Fruit fly (Drosophila melanogaster) whole organism: ENCODE data around the gene Rcd4.

Source experiments
- CG8478 ChIP-seq: fragments of >200 bp; optimal IDR thresholded peaks from 2 replicates; lab custom pipeline; 2018; ENCODE audit warnings: inconsistent platforms
- Dll ChIP-seq: fragments of >200 bp; optimal IDR thresholded peaks from 2 replicates; lab custom pipeline; 2017
- EcR ChIP-seq, 2 experiments: fragments of >200 bp; optimal IDR thresholded peaks; 2 replicates each; lab custom pipeline; 2017; ENCODE audit warnings: missing biosample characterization in 2 of 2, missing genetic modification characterization in 2 of 2, missing genetic modification reagents in 2 of 2
- pan ChIP-seq: fragments of >200 bp; optimal IDR thresholded peaks from 2 replicates; lab custom pipeline; 2017
- psq ChIP-seq: fragments of >200 bp; optimal IDR thresholded peaks from 2 replicates; lab custom pipeline; 2017
- usp ChIP-seq: fragments of >200 bp; optimal IDR thresholded peaks from 2 replicates; lab custom pipeline; 2017; ENCODE audit warnings: missing biosample characterization, missing genetic modification characterization, mixed read lengths

Gene Rcd4

DNA sequence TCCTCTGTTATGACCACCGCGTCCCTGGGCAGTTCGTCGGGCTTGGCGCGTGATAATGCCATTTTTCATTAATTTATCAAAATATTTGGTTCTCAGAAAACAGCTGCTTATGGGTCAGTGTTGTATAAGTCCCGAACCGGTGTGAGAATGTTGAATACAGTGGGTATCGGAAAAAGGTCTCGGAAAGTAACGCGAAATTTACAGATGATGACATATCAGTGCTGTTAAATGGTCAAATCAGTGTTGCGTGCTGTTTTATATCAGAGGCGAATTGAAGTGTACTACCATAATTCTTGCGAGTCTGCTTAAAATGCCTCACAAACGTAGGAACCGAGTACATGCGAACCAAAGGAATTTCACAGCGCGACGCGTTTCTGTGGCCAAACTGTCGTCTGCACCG is at the start of gene Rcd4, which contains the start of gene CG13392:
TSS of gene Rcd4 (plus strand) at position 216 of the 400 bp plus-strand sequence.
TSS of gene CG13392 (minus strand) at position 162 of the 400 bp plus-strand sequence.
- TF ChIP-seq usp (GFP tag; lab: Kevin White, UChicago) (no peak), pan (no peak), Dll (no peak), EcR (GFP tag; optimal IDR thresholded peaks at IDR 0.05; lab: Kevin White, UChicago) (no peak), CG8478 (lab: Kevin White, UChicago) (no peak), psq (lab: Kevin White, UChicago) (no peak)

DNA sequence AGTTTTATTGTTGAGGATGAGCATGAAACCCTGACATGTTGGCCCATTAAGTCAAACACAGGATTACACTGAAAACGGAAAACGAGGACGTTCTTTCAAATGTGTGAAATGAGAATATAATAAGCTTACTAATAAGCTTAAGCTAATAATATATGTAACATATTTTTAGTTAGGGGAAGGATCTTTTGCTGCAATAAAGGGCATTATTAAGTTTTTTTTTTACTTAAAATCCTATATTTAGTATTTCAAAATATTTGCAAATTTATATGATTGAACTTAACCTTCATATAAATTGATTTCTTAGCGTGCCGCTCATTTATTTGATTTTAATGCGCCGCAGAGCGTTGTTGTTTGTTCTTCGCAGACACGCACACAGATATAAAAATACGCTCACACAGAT is 49.5 kb upstream of the Rcd4 start:
- no peak for TF ChIP-seq pan
- TF ChIP-seq usp (GFP tag; lab: Kevin White, UChicago): no peak
- no peak for TF ChIP-seq EcR (GFP tag; optimal IDR thresholded peaks at IDR 0.05; lab: Kevin White, UChicago)
- no peak for TF ChIP-seq CG8478 (lab: Kevin White, UChicago)
- no peak for TF ChIP-seq psq (lab: Kevin White, UChicago)
- no peak for TF ChIP-seq Dll

DNA sequence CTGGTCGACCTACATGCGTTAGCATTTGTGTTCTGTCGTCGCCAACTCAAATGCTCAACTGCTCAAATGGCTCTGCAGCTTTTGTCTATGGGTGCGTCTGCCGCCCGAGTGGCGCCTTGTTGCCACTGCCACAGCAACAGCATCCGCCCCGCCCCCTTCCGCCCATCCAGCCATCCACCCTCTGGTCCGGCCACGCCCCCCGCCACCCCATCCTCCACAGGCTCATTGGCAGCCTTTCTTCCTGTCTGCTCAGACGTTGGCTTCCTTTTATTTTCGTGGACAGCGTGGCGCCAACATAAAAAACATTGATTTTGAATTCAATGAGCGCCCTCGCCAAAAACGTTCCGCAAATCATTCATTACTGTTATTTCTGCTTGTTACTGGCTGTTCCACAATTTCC is 49.0 kb upstream of the Rcd4 start:
- TF ChIP-seq CG8478 (lab: Kevin White, UChicago): no peak

DNA sequence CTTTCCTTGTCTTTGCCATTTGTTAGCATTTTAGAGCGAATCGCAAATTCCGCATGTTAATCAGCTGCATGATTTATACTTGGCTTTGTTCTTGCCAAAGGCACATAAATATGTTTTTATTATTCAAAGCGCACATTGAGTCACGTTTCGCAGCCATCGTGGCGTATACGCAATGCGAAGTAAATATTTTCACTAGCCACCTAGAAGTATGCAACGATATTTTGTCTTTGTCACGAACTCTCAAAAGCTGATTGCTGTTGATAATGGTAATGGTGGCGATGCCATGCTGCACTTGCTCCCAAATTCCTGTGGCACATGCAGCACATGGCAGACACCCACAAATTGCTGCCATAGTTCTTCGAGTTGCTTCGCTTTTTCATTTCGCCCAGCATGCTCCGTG is 48.0 kb upstream of the Rcd4 start:
- TF ChIP-seq usp (GFP tag; lab: Kevin White, UChicago) (no peak), CG8478 (lab: Kevin White, UChicago) (no peak), psq (lab: Kevin White, UChicago) (no peak), Dll (no peak), pan (no peak), EcR (GFP tag; optimal IDR thresholded peaks at IDR 0.05; lab: Kevin White, UChicago) (no peak)

DNA sequence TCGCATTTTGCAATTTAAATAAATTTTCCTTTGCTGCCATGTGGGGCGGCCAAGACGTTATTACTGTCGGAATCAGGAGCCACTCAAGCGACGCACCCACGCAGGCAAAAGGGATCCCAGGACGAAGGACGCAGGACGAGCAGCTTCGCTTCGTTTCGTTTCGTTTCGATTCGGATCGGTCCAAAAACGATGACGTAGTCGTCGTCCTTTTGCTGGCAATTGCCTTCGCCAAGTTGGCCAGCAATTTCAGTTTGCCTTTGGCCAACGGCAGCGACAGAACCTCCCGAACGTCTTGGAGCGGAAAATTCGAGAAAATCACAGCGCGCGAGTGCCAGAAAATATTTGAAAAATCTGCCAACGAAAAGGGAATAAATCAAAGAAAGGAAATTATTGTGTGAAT is 44.6 kb upstream of the Rcd4 start, which contains the start of gene witty:
TSS of gene witty (plus strand) at position 249 of the 400 bp plus-strand sequence.
- TF ChIP-seq Dll (no peak), CG8478 (lab: Kevin White, UChicago) (no peak), pan (no peak), EcR (GFP tag; optimal IDR thresholded peaks at IDR 0.05; lab: Kevin White, UChicago) (no peak), usp (GFP tag; lab: Kevin White, UChicago) (no peak), psq (lab: Kevin White, UChicago) (no peak)

DNA sequence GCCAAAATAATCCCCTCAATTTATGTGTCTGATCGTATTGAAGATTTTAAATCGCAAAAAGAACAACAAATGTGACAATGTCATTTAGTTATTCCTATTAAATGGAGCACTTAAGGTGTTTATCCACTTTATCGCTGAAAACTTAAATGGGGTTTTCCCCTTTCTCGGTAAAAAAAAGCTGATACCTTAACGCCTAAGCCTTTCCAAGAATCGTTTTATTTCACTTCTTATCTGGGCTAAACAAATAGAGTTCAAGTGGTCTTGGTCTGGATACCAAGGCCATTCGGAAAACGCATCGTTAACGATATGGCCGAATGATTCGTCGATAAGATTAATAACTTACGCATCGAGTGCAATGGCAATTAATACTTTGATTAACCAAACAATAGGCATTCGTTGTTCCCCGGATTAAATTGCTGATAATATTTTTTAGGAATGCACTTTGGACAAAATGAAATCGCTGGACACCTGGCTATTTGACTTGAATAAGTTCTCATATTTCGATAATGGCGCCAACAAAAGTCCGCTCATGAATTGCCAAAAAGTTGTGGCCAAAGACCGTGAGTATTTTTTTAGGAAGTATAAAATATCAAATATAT is 42.8 kb upstream of the Rcd4 start:
- TF ChIP-seq EcR (GFP tag; optimal IDR thresholded peaks at IDR 0.05; lab: Kevin White, UChicago) (no peak), Dll (no peak), CG8478 (lab: Kevin White, UChicago) (no peak), psq (lab: Kevin White, UChicago) (no peak), pan (no peak), usp (GFP tag; lab: Kevin White, UChicago) (no peak)

DNA sequence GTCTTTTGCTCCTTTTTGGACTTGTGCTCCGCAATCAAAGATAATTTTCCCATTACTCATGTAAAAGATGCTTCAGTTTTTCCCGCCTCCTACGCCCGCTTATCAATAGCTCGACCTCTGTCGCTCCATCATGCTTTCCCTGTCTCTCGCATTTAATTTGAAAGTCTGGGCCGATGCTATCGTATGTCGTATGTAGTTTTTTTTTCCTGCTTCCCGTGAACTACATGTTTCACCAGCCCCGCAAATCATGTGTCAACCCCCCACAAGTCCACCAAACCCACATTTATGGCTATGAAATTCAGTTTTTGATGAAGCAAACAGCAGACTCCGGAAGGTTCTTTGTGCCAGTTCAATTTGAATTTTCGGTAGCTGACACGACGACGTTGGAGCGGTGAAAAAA is 40.3 kb upstream of the Rcd4 start, which contains the start of gene CG14273:
TSS of gene CG14273 (plus strand) at position 301 of the 400 bp plus-strand sequence.
- no peak for TF ChIP-seq EcR (GFP tag; optimal IDR thresholded peaks at IDR 0.05; lab: Kevin White, UChicago)
- TF ChIP-seq usp (GFP tag; lab: Kevin White, UChicago): no peak
- no peak for TF ChIP-seq CG8478 (lab: Kevin White, UChicago)
- no peak for TF ChIP-seq pan
- no peak for TF ChIP-seq Dll
- TF ChIP-seq psq (lab: Kevin White, UChicago): no peak

DNA sequence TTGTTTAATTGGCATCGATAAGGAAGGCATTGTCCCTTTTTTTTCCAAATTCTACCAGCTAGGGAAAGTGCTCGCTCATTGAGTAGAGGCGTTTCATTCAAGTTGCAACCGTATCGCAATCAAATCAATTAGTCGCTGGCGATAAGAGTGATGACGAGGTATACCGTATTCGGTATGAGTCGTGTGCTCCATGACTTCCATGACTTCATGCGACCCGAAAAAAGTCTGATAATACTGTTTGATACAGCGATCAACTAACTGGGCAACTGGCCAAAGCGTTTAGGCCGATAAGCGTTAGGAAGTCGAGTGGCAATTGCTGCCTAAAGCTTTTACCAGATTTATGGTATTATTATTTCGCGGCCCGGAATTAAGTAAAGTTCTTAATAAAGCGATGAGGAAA is 38.1 kb upstream of the Rcd4 start:
- TF ChIP-seq CG8478 (lab: Kevin White, UChicago) (no peak), usp (GFP tag; lab: Kevin White, UChicago) (no peak), Dll (no peak), pan (no peak), psq (lab: Kevin White, UChicago) (no peak), EcR (GFP tag; optimal IDR thresholded peaks at IDR 0.05; lab: Kevin White, UChicago) (no peak)

DNA sequence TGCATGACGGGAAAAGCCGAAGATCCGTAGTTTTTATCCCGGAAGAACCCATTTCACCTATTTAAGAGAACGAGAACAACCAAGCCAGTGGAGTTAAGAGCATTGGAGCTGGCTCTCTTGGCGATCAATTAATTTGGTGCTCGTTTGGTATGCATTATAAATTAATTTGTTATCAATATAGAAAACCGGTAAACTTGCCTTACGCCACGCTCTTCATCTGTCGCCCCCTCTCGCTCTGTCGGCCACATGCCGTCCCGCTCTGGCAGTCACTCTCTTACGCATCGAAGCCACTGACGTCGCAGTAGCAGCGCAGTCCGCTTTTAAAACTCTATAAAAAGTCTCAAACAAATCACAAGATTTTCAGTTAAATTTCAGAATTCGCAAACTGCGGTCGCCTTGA is 36.4 kb upstream of the Rcd4 start, which contains the start of gene CG7778:
TSS of gene CG7778 (plus strand) at position 361 of the 400 bp plus-strand sequence.
- TF ChIP-seq EcR (GFP tag; optimal IDR thresholded peaks at IDR 0.05; lab: Kevin White, UChicago) (no peak), CG8478 (lab: Kevin White, UChicago) (no peak), Dll (no peak), psq (lab: Kevin White, UChicago) (no peak), usp (GFP tag; lab: Kevin White, UChicago) (no peak), pan (no peak)

DNA sequence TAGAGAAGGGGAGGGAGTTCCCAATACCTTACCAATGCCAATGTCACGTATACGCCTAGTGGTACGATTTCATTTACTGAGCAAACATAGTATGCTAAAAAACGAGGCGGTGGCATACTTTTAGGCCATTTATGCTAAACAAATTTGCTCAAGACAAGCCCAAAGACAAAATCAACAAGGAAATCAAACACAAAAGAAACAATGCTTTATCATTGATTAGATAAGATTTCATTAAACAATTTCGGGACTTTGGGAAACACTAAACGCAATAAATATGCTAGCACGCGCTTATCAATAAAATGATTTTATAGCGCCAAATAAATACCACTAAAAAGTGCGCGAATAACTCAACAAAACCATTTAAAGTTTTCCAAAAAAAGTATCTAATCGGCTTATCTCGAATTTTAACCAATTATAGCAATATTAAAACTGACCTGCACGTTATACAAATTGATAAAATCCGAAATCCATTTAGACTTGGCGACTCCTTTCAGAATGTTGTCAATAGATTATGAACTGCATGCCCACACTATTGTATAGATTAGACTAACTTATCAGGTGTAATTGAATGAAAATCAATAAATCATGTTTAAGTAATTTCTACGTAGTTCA is 32.0 kb upstream of the Rcd4 start:
- TF ChIP-seq CG8478 (lab: Kevin White, UChicago) (no peak), Dll (no peak), psq (lab: Kevin White, UChicago) (no peak), pan (no peak), usp (GFP tag; lab: Kevin White, UChicago) (no peak), EcR (GFP tag; optimal IDR thresholded peaks at IDR 0.05; lab: Kevin White, UChicago) (no peak)

DNA sequence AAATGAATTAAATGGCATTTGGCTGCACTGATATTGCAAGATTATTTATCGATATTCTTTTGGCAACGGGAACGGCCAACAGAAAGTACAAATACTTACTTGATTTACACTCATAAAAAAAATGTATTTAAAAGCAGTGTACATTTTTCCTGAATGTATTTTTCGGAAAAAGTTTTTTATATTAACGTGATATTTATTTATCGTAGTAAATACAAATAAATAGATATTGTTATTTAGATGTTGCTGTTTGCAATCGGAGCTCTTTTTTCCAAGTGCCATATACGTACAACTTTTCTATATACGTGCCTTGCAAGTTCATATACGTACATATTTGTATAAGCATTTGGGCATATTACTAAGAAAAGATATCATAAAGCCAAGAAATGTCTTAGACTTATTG is 31.3 kb upstream of the Rcd4 start:
- TF ChIP-seq usp (GFP tag; lab: Kevin White, UChicago) (no peak), Dll (no peak), CG8478 (lab: Kevin White, UChicago) (no peak), psq (lab: Kevin White, UChicago) (no peak), pan (no peak), EcR (GFP tag; optimal IDR thresholded peaks at IDR 0.05; lab: Kevin White, UChicago) (no peak)

DNA sequence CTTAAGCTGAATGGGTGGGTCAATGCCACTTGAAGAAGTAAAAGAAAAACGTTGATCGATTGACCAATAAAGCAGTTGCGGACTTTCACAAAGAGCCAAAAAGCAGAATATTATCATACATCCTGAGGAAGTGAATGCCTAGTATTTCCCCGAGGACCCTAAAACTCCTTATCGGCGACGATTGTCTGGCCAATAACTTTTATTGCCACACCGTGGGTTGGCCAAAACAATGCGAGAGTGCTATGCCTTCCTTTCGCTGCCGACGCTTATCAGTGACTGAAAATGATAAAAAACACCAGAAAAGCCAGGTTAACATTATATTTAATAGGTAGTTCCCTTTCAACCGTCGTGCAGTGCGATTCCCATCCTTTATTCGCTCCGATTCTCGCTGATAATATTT is 30.8 kb upstream of the Rcd4 start, which contains the start of gene Mur29B:
TSS of gene Mur29B (plus strand) at position 324 of the 400 bp plus-strand sequence.
- TF ChIP-seq psq (lab: Kevin White, UChicago) (no peak), EcR (GFP tag; optimal IDR thresholded peaks at IDR 0.05; lab: Kevin White, UChicago) (no peak), usp (GFP tag; lab: Kevin White, UChicago) (no peak), CG8478 (lab: Kevin White, UChicago) (no peak), pan (no peak), Dll (no peak)
